Worm (Caenorhabditis elegans) whole organism, mixed stage, embryonic: ENCODE measurements around the gene C32H11.3.

Source experiments
- nhr-12 ChIP-seq: fragments of 150-350 bp; optimal IDR thresholded peaks from 2 replicates; lab custom pipeline; 2014; ENCODE audit warnings: missing biosample characterization, missing genetic modification characterization
- nhr-237 ChIP-seq: fragments of 150-350 bp; optimal IDR thresholded peaks from 2 replicates; lab custom pipeline; 2014; ENCODE audit warnings: missing biosample characterization, missing genetic modification characterization
- unc-120 ChIP-seq: sonication (generic microtip); optimal IDR thresholded peaks from 2 replicates; lab custom pipeline; 2017; ENCODE audit warnings: missing genetic modification characterization, missing compliant biosample characterization; ENCODE audit not compliant: poor library complexity, severe bottlenecking

- TF ChIP-seq nhr-12: no peak
- TF ChIP-seq nhr-237 (tag; lab: Kevin White, UChicago): no peak
- no peak for TF ChIP-seq unc-120 (tag; lab: Kevin White, UChicago)
Observed at ce11 chrIV:12964648-12965047, 46.3 kb downstream of the C32H11.3 start.
